Worm (Caenorhabditis elegans) whole organism, midembryonic: ENCODE results near the gene T01G6.1.

Experiments
- flt-1 ChIP-seq: fragments of 200-800 bp; sonication (Bioruptor generic); IDR thresholded peaks from 2 replicates; pipeline ENCODE4 v1.3.6; 2022; ENCODE audit warnings: missing genetic modification characterization, missing compliant biosample characterization
- klf-2 ChIP-seq: fragments of 200-800 bp; sonication (Bioruptor generic); conservative IDR thresholded peaks from 2 replicates; pipeline ENCODE4 v1.3.6; 2022; ENCODE audit warnings: missing genetic modification reagents, missing genetic modification characterization, missing compliant biosample characterization
- ref-1 ChIP-seq: fragments of 200-800 bp; sonication (Bioruptor generic); conservative IDR thresholded peaks from 2 replicates; pipeline ENCODE4 v1.3.6; 2022; ENCODE audit warnings: missing genetic modification reagents, missing genetic modification characterization, missing compliant biosample characterization
- tab-1 ChIP-seq: fragments of 200-800 bp; sonication (Bioruptor generic); IDR thresholded peaks from 2 replicates; pipeline ENCODE4 v1.3.6; 2022; ENCODE audit warnings: missing genetic modification characterization, missing compliant biosample characterization
- ztf-23 ChIP-seq: fragments of 200-800 bp; sonication (Bioruptor generic); IDR thresholded peaks from 2 replicates; pipeline ENCODE4 v1.3.6; 2022; ENCODE audit warnings: missing genetic modification reagents, missing genetic modification characterization, missing compliant biosample characterization
- ztf-29 ChIP-seq: fragments of 200-800 bp; sonication (Bioruptor generic); IDR thresholded peaks from 2 replicates; pipeline ENCODE4 v1.3.6; 2022; ENCODE audit warnings: missing genetic modification reagents, missing genetic modification characterization, missing compliant biosample characterization

DNA sequence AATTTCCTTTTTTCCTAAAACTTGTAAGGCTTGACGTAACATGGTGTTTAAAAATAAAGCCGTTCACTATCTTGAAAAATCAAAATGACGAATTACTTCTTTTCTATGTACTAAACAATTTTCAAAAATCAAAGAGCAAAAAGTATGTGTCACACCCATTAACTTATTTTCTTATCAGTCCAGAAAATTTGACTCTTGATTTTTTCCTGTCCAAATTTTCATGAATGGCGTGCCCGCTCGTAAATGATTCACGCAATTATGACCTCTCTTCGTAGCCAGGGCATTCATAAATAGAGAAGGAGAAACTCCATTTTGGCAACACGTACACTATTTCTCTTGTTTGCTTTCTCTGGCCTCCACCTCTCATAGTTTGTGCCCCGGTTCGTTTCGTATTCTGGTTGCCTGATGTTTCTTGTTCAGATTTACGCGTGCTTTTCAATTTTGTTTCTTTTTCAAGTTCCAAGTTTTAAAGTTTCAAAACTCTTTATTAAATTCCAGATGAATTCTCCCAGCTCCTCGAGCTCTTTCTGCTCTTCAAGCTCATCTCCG lies 19.8 kb upstream of the T01G6.1 start, which contains the start of gene nhr-55:
- TF ChIP-seq ref-1 (no peak), klf-2 (no peak), ztf-29 (GFP tag; lab: Robert Waterston, UW) (no peak), ztf-23 (GFP tag; lab: Robert Waterston, UW) (no peak), tab-1 (GFP tag; lab: Robert Waterston, UW) (no peak), flt-1 (GFP tag; lab: Robert Waterston, UW) (no peak)
